Fruit fly (Drosophila melanogaster) whole organism, embryonic: Measurements from ENCODE around the gene CG43367.

Source experiments
- Aef1 ChIP-seq: fragments of 200-800 bp; sonication (Bioruptor generic); IDR thresholded peaks from 3 replicates; pipeline ENCODE4 v1.3.6; 2022; ENCODE audit warnings: missing biosample characterization, missing genetic modification characterization
- Bdp1 ChIP-seq: fragments of 200-800 bp; sonication (Bioruptor generic); optimal IDR thresholded peaks from 3 replicates; lab custom pipeline; 2016; ENCODE audit warnings: missing biosample characterization, missing genetic modification characterization
- CG10462 ChIP-seq: fragments of 200-800 bp; sonication (Bioruptor generic); optimal IDR thresholded peaks from 2 replicates; lab custom pipeline; 2016; ENCODE audit warnings: missing biosample characterization, missing genetic modification characterization
- CG10654 ChIP-seq: fragments of 200-800 bp; sonication (Bioruptor generic); optimal IDR thresholded peaks from 2 replicates; lab custom pipeline; 2016; ENCODE audit warnings: missing biosample characterization, missing genetic modification characterization
- CG11398 ChIP-seq: fragments of 200-800 bp; sonication (Bioruptor generic); optimal IDR thresholded peaks from 2 replicates; lab custom pipeline; 2016; ENCODE audit warnings: missing biosample characterization, missing genetic modification characterization
- CG11456 ChIP-seq: fragments of 200-800 bp; sonication (Bioruptor generic); IDR thresholded peaks from 3 replicates; pipeline ENCODE4 v1.3.6; 2022; ENCODE audit warnings: missing biosample characterization, missing genetic modification characterization
- CG11560 ChIP-seq: fragments of 200-800 bp; sonication (Bioruptor generic); IDR thresholded peaks from 3 replicates; pipeline ENCODE4 v1.3.6; 2022; ENCODE audit warnings: missing biosample characterization, missing genetic modification characterization
- CG12236 ChIP-seq: fragments of 200-800 bp; sonication (Bioruptor generic); optimal IDR thresholded peaks from 2 replicates; lab custom pipeline; 2016; ENCODE audit warnings: missing biosample characterization, missing genetic modification characterization
- CG1602 ChIP-seq: fragments of 200-800 bp; sonication (Bioruptor generic); optimal IDR thresholded peaks from 3 replicates; lab custom pipeline; 2016; ENCODE audit warnings: missing biosample characterization, missing genetic modification characterization
- CG16779 ChIP-seq: fragments of 200-800 bp; sonication (Bioruptor generic); IDR thresholded peaks from 2 replicates; pipeline ENCODE4 v1.3.6; 2022; ENCODE audit warnings: missing biosample characterization, missing genetic modification characterization
- CG17361 ChIP-seq: fragments of 200-800 bp; sonication (Bioruptor generic); IDR thresholded peaks from 3 replicates; pipeline ENCODE4 v1.3.6; 2022; ENCODE audit warnings: missing biosample characterization, missing genetic modification characterization
- CG17802 ChIP-seq: fragments of 200-800 bp; sonication (Bioruptor generic); optimal IDR thresholded peaks from 2 replicates; lab custom pipeline; 2018; ENCODE audit warnings: missing biosample characterization, mild to moderate bottlenecking, missing genetic modification characterization, moderate library complexity
- CG18011 ChIP-seq: fragments of 200-800 bp; sonication (Bioruptor generic); optimal IDR thresholded peaks from 2 replicates; lab custom pipeline; 2017; ENCODE audit warnings: missing biosample characterization, missing genetic modification characterization, mild to moderate bottlenecking, moderate library complexity, missing genotype
- CG18262 ChIP-seq: fragments of 200-800 bp; optimal IDR thresholded peaks from 3 replicates; lab custom pipeline; 2019; ENCODE audit warnings: missing biosample characterization, mild to moderate bottlenecking, missing genetic modification characterization, moderate library complexity
- CG2116 ChIP-seq: fragments of 200-800 bp; sonication (Bioruptor generic); optimal IDR thresholded peaks from 3 replicates; lab custom pipeline; 2018; ENCODE audit warnings: missing biosample characterization, mild to moderate bottlenecking, missing genetic modification characterization
- CG2120 ChIP-seq: fragments of 200-800 bp; sonication (Bioruptor generic); optimal IDR thresholded peaks from 3 replicates; lab custom pipeline; 2016; ENCODE audit warnings: missing biosample characterization, missing genetic modification characterization
- CG2712 ChIP-seq: fragments of 200-800 bp; optimal IDR thresholded peaks from 3 replicates; lab custom pipeline; 2019; ENCODE audit warnings: missing biosample characterization, mild to moderate bottlenecking, missing genetic modification characterization, moderate library complexity
- CG31388 ChIP-seq: fragments of 200-800 bp; sonication (Bioruptor generic); optimal IDR thresholded peaks from 2 replicates; lab custom pipeline; 2016; ENCODE audit warnings: missing biosample characterization, missing genetic modification characterization
- CG32767 ChIP-seq: fragments of 200-800 bp; sonication (Bioruptor generic); IDR thresholded peaks from 2 replicates; pipeline ENCODE4 v1.3.6; 2022; ENCODE audit warnings: missing biosample characterization, missing genetic modification characterization
- CG3995 ChIP-seq: fragments of 200-800 bp; sonication (Bioruptor generic); optimal IDR thresholded peaks from 3 replicates; lab custom pipeline; 2016; ENCODE audit warnings: missing biosample characterization, missing genetic modification characterization
- CG42726 ChIP-seq: fragments of 200-800 bp; sonication (Bioruptor generic); IDR thresholded peaks from 2 replicates; pipeline ENCODE4 v1.3.6; 2022; ENCODE audit warnings: missing biosample characterization, missing genetic modification characterization; ENCODE audit not compliant: partially characterized antibody
- CG4360 ChIP-seq: fragments of 200-800 bp; sonication (Bioruptor generic); IDR thresholded peaks from 2 replicates; pipeline ENCODE4 v1.3.6; 2022; ENCODE audit warnings: missing biosample characterization, missing genetic modification characterization
- CG43689 ChIP-seq: fragments of 200-800 bp; sonication (Bioruptor generic); IDR thresholded peaks from 2 replicates; pipeline ENCODE4 v1.3.6; 2022; ENCODE audit warnings: missing biosample characterization, missing genetic modification characterization
- CG6791 ChIP-seq: fragments of 200-800 bp; sonication (Bioruptor generic); IDR thresholded peaks from 3 replicates; pipeline ENCODE4 v1.3.6; 2022; ENCODE audit warnings: missing biosample characterization, missing genetic modification characterization; ENCODE audit not compliant: partially characterized antibody
- CG8478 ChIP-seq: fragments of >200 bp; optimal IDR thresholded peaks from 2 replicates; lab custom pipeline; 2018
- CHES-1-like ChIP-seq: fragments of 200-800 bp; sonication (Bioruptor generic); optimal IDR thresholded peaks from 2 replicates; lab custom pipeline; 2016; ENCODE audit warnings: missing biosample characterization, missing genetic modification characterization
- CrebB ChIP-seq: fragments of 200-800 bp; sonication (Bioruptor generic); optimal IDR thresholded peaks from 3 replicates; lab custom pipeline; 2018; ENCODE audit warnings: missing biosample characterization, mild to moderate bottlenecking, missing genetic modification characterization
- D ChIP-seq, 2 experiments: fragments of 200-800 bp in 1 of 2; fragments of >200 bp in 1 of 2; sonication (Bioruptor generic) in 1 of 2; optimal IDR thresholded peaks; 2 replicates in 1 of 2; 3 replicates in 1 of 2; lab custom pipeline; 2017; ENCODE audit warnings: mild to moderate bottlenecking in 1 of 2, missing biosample characterization in 1 of 2, missing genetic modification characterization in 1 of 2, missing genetic modification reagents in 1 of 2
- Dp ChIP-seq: fragments of 200-800 bp; sonication (Bioruptor generic); optimal IDR thresholded peaks from 2 replicates; lab custom pipeline; 2018; ENCODE audit warnings: missing biosample characterization, mild to moderate bottlenecking, missing genetic modification characterization, moderate library complexity
- Eip74EF ChIP-seq, 2 experiments: fragments of 200-800 bp in 1 of 2; fragments of >200 bp in 1 of 2; sonication (Bioruptor generic) in 1 of 2; optimal IDR thresholded peaks; 2 replicates each; lab custom pipeline; 2017 to 2019; ENCODE audit warnings: missing biosample characterization in 2 of 2, missing genetic modification characterization in 2 of 2, mild to moderate bottlenecking in 1 of 2, moderate library complexity in 1 of 2
- Fer1 ChIP-seq: fragments of 200-800 bp; sonication (Bioruptor generic); optimal IDR thresholded peaks from 2 replicates; lab custom pipeline; 2017; ENCODE audit warnings: missing biosample characterization, mild to moderate bottlenecking, missing genetic modification characterization
- Hmr ChIP-seq: fragments of 200-800 bp; sonication (Bioruptor generic); optimal IDR thresholded peaks from 3 replicates; lab custom pipeline; 2017; ENCODE audit warnings: mild to moderate bottlenecking, missing biosample characterization, missing genetic modification reagents, missing genetic modification characterization
- Med ChIP-seq: fragments of 200-800 bp; sonication (Bioruptor generic); peaks from one replicate; lab custom pipeline; 2016; ENCODE audit warnings: missing biosample characterization, missing genetic modification characterization, mild to moderate bottlenecking, inconsistent platforms, moderate library complexity
- Mrtf ChIP-seq: fragments of 200-800 bp; sonication (Bioruptor generic); IDR thresholded peaks from 3 replicates; pipeline ENCODE4 v1.3.6; 2022; ENCODE audit warnings: missing biosample characterization, missing genetic modification characterization
- Scr ChIP-seq: fragments of 200-800 bp; sonication (Bioruptor generic); IDR thresholded peaks from 2 replicates; pipeline ENCODE4 v1.3.6; 2022; ENCODE audit warnings: missing biosample characterization, missing genetic modification characterization; ENCODE audit not compliant: partially characterized antibody
- aop ChIP-seq: fragments of 200-800 bp; sonication (Bioruptor generic); IDR thresholded peaks from 2 replicates; pipeline ENCODE4 v1.3.6; 2022; ENCODE audit warnings: missing biosample characterization, missing genetic modification characterization
- az2 ChIP-seq: fragments of 200-800 bp; sonication (Bioruptor generic); optimal IDR thresholded peaks from 3 replicates; lab custom pipeline; 2016; ENCODE audit warnings: missing biosample characterization, missing genetic modification characterization
- bcd ChIP-seq: fragments of 200-800 bp; sonication (Bioruptor generic); optimal IDR thresholded peaks from 2 replicates; lab custom pipeline; 2017; ENCODE audit warnings: missing biosample characterization, mild to moderate bottlenecking, missing genetic modification characterization
- bigmax ChIP-seq: fragments of 200-800 bp; sonication (Bioruptor generic); optimal IDR thresholded peaks from 2 replicates; lab custom pipeline; 2018; ENCODE audit warnings: missing biosample characterization, mild to moderate bottlenecking, missing genetic modification characterization
- cg ChIP-seq: fragments of 200-800 bp; sonication (Bioruptor generic); optimal IDR thresholded peaks from 3 replicates; lab custom pipeline; 2019; ENCODE audit warnings: missing biosample characterization, mild to moderate bottlenecking, missing genetic modification characterization, moderate library complexity
- hkb ChIP-seq, 2 experiments: fragments of 200-800 bp in 1 of 2; fragments of >200 bp in 1 of 2; sonication (Bioruptor generic) in 1 of 2; IDR thresholded peaks in 1 of 2; optimal IDR thresholded peaks in 1 of 2; 2 replicates each; pipeline versions ENCODE4 v1.3.6 to Lab custom; 2017 to 2022; ENCODE audit warnings: missing biosample characterization in 1 of 2, missing genetic modification characterization in 1 of 2
- inv ChIP-seq: fragments of 200-800 bp; sonication (Bioruptor generic); IDR thresholded peaks from 2 replicates; pipeline ENCODE4 v1.3.6; 2022; ENCODE audit warnings: missing biosample characterization, missing genetic modification characterization; ENCODE audit not compliant: partially characterized antibody
- ken ChIP-seq: fragments of 200-800 bp; sonication (Bioruptor generic); IDR thresholded peaks from 3 replicates; pipeline ENCODE4 v1.3.6; 2022; ENCODE audit warnings: missing biosample characterization, missing genetic modification characterization
- lola ChIP-seq, 3 experiments: fragments of >200 bp in 2 of 3; fragments of 200-800 bp in 1 of 3; sonication (Bioruptor generic) in 1 of 3; optimal IDR thresholded peaks; 2 replicates each; lab custom pipeline; 2017 to 2019; ENCODE audit warnings: missing biosample characterization in 3 of 3, missing genetic modification characterization in 3 of 3, mild to moderate bottlenecking in 1 of 3, moderate library complexity in 1 of 3
- luna ChIP-seq: fragments of 200-800 bp; sonication (Bioruptor generic); optimal IDR thresholded peaks from 2 replicates; lab custom pipeline; 2016; ENCODE audit warnings: missing biosample characterization, missing genetic modification characterization
- odd ChIP-seq: fragments of 200-800 bp; sonication (Bioruptor generic); optimal IDR thresholded peaks from 2 replicates; lab custom pipeline; 2017; ENCODE audit warnings: missing biosample characterization, mild to moderate bottlenecking, missing genetic modification characterization
- phol ChIP-seq: fragments of 200-800 bp; sonication (Bioruptor generic); optimal IDR thresholded peaks from 3 replicates; lab custom pipeline; 2018; ENCODE audit warnings: missing biosample characterization, mild to moderate bottlenecking, missing genetic modification characterization, moderate library complexity
- tup ChIP-seq: fragments of 200-800 bp; sonication (Bioruptor generic); optimal IDR thresholded peaks from 2 replicates; lab custom pipeline; 2016; ENCODE audit warnings: missing biosample characterization, mild to moderate bottlenecking, missing genetic modification characterization, moderate library complexity

The CG43367 gene

dm6 chr3L:4259102-4259558 lies 65.3 kb downstream of the CG43367 start, which contains the start of the genes CG15011 and CG1309 (continued):
- peak; percentile 81 for TF ChIP-seq Hmr
- TF ChIP-seq CG2120, result peak; percentile 94
- no peak for TF ChIP-seq D (optimal IDR thresholded peaks at IDR 0.05; lab: Kevin White, UChicago)
- TF ChIP-seq D (GFP tag; optimal IDR thresholded peaks at IDR 0.05; lab: Kevin White, UChicago), result peak; percentile 66
- TF ChIP-seq CG6791 (GFP tag; lab: Robert Waterston, UW), result no peak
- TF ChIP-seq CG12236, result peak; percentile 70
- TF ChIP-seq cg, result no peak
- peak; percentile 88 for TF ChIP-seq CG17361 (GFP tag; lab: Robert Waterston, UW)
- TF ChIP-seq CrebB, result peak; percentile 65
- peak; percentile 12 for TF ChIP-seq Dp
- TF ChIP-seq phol (tag; lab: Kevin White, UChicago), result peak; percentile 87
- TF ChIP-seq Aef1, result peak; percentile 77
- no peak for TF ChIP-seq CG8478 (lab: Kevin White, UChicago)
- TF ChIP-seq Mrtf, result peak; percentile 58; the same call in 1 of the 3 replicates
- no peak for TF ChIP-seq bigmax (GFP tag; lab: Kevin White, UChicago)
- TF ChIP-seq CG3995, result peak; percentile 63
- TF ChIP-seq ken (GFP tag; lab: Robert Waterston, UW), result peak; percentile 74; the same call in 2 of the 3 replicates
- TF ChIP-seq inv (GFP tag; lab: Robert Waterston, UW), result peak; percentile 39; the same call in 1 of the 2 replicates
- TF ChIP-seq CG18262, result peak; percentile 85
- TF ChIP-seq CG43689 (GFP tag; lab: Robert Waterston, UW), result 0 out of 2 replicates have a peak, but pooled peaks have one; percentile 29
- peak in 1 of 3 experiments; percentile 87 for TF ChIP-seq lola (GFP tag; optimal IDR thresholded peaks at IDR 0.05; lab: Kevin White, UChicago)
- peak; percentile 65 for TF ChIP-seq CG11398 (GFP tag; lab: Kevin White, UChicago)
- TF ChIP-seq CG1602 (GFP tag; lab: Kevin White, UChicago), result peak; percentile 86
- TF ChIP-seq CG16779, result no peak
- TF ChIP-seq CG42726, result no peak
- TF ChIP-seq CG4360 (GFP tag; lab: Robert Waterston, UW), result no peak
- peak; percentile 76 for TF ChIP-seq Bdp1 (GFP tag; lab: Kevin White, UChicago)
- peak; percentile 96 for TF ChIP-seq CG32767
- TF ChIP-seq tup (GFP tag; lab: Kevin White, UChicago), result peak; percentile 31
- peak; percentile 86 for TF ChIP-seq luna (GFP tag; lab: Kevin White, UChicago)
- TF ChIP-seq CG2116 (GFP tag; lab: Kevin White, UChicago), result peak; percentile 76
- peak; percentile 70 for TF ChIP-seq CG18011 (GFP tag; lab: Kevin White, UChicago)
- peak; percentile 53 for TF ChIP-seq odd (GFP tag; lab: Kevin White, UChicago)
- peak; percentile 55 for TF ChIP-seq Scr (GFP tag; lab: Robert Waterston, UW)
- TF ChIP-seq CG11456 (GFP tag; lab: Robert Waterston, UW), result peak; percentile 75; the same call in 2 of the 3 replicates
- peak; percentile 80 for TF ChIP-seq bcd (GFP tag; lab: Kevin White, UChicago)
- peak; percentile 85 for TF ChIP-seq Fer1 (GFP tag; lab: Kevin White, UChicago)
- peak; percentile 81 for TF ChIP-seq az2 (GFP tag; lab: Kevin White, UChicago)
- peak; percentile 90 for TF ChIP-seq CG2712 (tag; lab: Kevin White, UChicago)
- peak; percentile 37 for TF ChIP-seq CG17802 (tag; lab: Kevin White, UChicago)
- TF ChIP-seq Eip74EF (GFP tag; optimal IDR thresholded peaks at IDR 0.05; lab: Kevin White, UChicago), result peak in 1 of 2 experiments; percentile 53
- peak; percentile 68 for TF ChIP-seq CG10462 (GFP tag; lab: Kevin White, UChicago)
- TF ChIP-seq CG10654 (GFP tag; lab: Kevin White, UChicago), result peak; percentile 80
- TF ChIP-seq Med (GFP tag; lab: Kevin White, UChicago), result peak; percentile 97
- no peak for TF ChIP-seq hkb (optimal IDR thresholded peaks at IDR 0.05; lab: Kevin White, UChicago)
- peak; percentile 60; the same call in 1 of the 2 replicates for TF ChIP-seq hkb (GFP tag; IDR thresholded peaks at IDR 0.05; lab: Robert Waterston, UW)
- no peak for TF ChIP-seq aop (GFP tag; lab: Robert Waterston, UW)
- TF ChIP-seq CG31388 (GFP tag; lab: Kevin White, UChicago), result peak; percentile 51
- TF ChIP-seq CHES-1-like (GFP tag; lab: Kevin White, UChicago), result peak; percentile 88
- TF ChIP-seq CG11560 (tag; lab: Robert Waterston, UW), result peak; percentile 41; the same call in 1 of the 3 replicates
